Worm (Caenorhabditis elegans) whole organism, early embryonic: Measurements from ENCODE around the gene Y102A11A.9.

Experiments
- B0310.2 ChIP-seq: sonication (generic microtip); optimal IDR thresholded peaks from 2 replicates; lab custom pipeline; 2016; ENCODE audit warnings: mild to moderate bottlenecking, missing genetic modification characterization, missing compliant biosample characterization
- F13C5.2 ChIP-seq: sonication (generic microtip); optimal IDR thresholded peaks from 2 replicates; lab custom pipeline; 2017; ENCODE audit warnings: mild to moderate bottlenecking, missing genetic modification characterization, inconsistent platforms, missing compliant biosample characterization
- aly-1 ChIP-seq: sonication (generic microtip); optimal IDR thresholded peaks from 2 replicates; lab custom pipeline; 2016; ENCODE audit warnings: missing genetic modification characterization, missing compliant biosample characterization
- ama-1 ChIP-seq: fragments of 150-350 bp; optimal IDR thresholded peaks from 2 replicates; lab custom pipeline; 2014
- ets-7 ChIP-seq: sonication (generic microtip); optimal IDR thresholded peaks from 2 replicates; lab custom pipeline; 2016; ENCODE audit warnings: missing genotype, missing genetic modification characterization, missing compliant biosample characterization
- flt-1 ChIP-seq: fragments of 200-800 bp; sonication (Bioruptor generic); IDR thresholded peaks from 2 replicates; pipeline ENCODE4 v1.3.6; 2022; ENCODE audit warnings: missing genetic modification characterization, missing compliant biosample characterization
- hmbx-1 ChIP-seq: sonication (generic microtip); optimal IDR thresholded peaks from 2 replicates; lab custom pipeline; 2016; ENCODE audit warnings: mild to moderate bottlenecking, missing genetic modification characterization, missing compliant biosample characterization
- hmg-4 ChIP-seq: fragments of 200-800 bp; sonication (Bioruptor generic); optimal IDR thresholded peaks from 2 replicates; lab custom pipeline; 2018; ENCODE audit warnings: mild to moderate bottlenecking, missing genetic modification characterization, missing compliant biosample characterization
- hnd-1 ChIP-seq: sonication (generic microtip); optimal IDR thresholded peaks from 2 replicates; lab custom pipeline; 2016; ENCODE audit warnings: missing genetic modification characterization, missing compliant biosample characterization
- pes-1 ChIP-seq: fragments of 200-800 bp; sonication (Bioruptor generic); IDR thresholded peaks from 2 replicates; pipeline ENCODE4 v1.3.6; 2022; ENCODE audit warnings: missing genetic modification reagents, missing genetic modification characterization, missing compliant biosample characterization
- sea-1 ChIP-seq: fragments of 200-800 bp; sonication (Bioruptor generic); conservative IDR thresholded peaks from 2 replicates; pipeline ENCODE4 v1.3.6; 2022; ENCODE audit warnings: missing genetic modification characterization, missing compliant biosample characterization
- tbx-11 ChIP-seq: fragments of 200-800 bp; sonication (Bioruptor generic); IDR thresholded peaks from 2 replicates; pipeline ENCODE4 v1.3.6; 2022; ENCODE audit warnings: missing genetic modification characterization, missing compliant biosample characterization
- tra-4 ChIP-seq: sonication (generic microtip); optimal IDR thresholded peaks from 2 replicates; lab custom pipeline; 2017; ENCODE audit warnings: missing genetic modification characterization, missing compliant biosample characterization

DNA sequence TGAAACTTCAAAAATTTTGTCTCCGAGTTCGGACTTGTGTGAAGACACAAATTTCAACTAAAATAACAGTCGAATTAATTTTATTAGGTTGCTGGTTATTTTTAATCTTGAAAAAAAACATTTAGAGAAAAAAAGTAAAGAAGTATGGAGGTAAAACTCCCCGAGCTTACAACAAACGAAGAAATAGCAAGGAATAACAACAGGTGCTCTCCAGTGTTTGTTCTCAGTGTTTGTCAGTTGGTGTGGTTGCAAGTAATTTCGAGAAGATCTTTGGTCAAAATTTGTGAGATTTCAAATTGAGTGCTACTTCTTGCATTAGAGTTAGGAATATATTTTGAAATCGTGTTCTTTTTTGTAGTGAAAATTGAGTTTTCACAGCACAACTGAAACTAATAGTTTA lies 28.1 kb upstream of the Y102A11A.9 start:
- TF ChIP-seq hmg-4 (GFP tag; lab: Kevin White, UChicago) (no peak), ama-1 (no peak), F13C5.2 (tag; lab: Kevin White, UChicago) (no peak), flt-1 (GFP tag; lab: Robert Waterston, UW) (no peak), sea-1 (GFP tag; lab: Robert Waterston, UW) (no peak), B0310.2 (tag; lab: Kevin White, UChicago) (no peak), tra-4 (tag; lab: Kevin White, UChicago) (no peak), aly-1 (tag; lab: Kevin White, UChicago) (no peak), pes-1 (GFP tag; lab: Robert Waterston, UW) (no peak), ets-7 (no peak), hmbx-1 (tag; lab: Kevin White, UChicago) (no peak), tbx-11 (GFP tag; lab: Robert Waterston, UW) (no peak), hnd-1 (tag; lab: Kevin White, UChicago) (no peak)
